Fruit fly (Drosophila melanogaster): ENCODE measurements around the gene CG42729.

Gene CG42729

DNA sequence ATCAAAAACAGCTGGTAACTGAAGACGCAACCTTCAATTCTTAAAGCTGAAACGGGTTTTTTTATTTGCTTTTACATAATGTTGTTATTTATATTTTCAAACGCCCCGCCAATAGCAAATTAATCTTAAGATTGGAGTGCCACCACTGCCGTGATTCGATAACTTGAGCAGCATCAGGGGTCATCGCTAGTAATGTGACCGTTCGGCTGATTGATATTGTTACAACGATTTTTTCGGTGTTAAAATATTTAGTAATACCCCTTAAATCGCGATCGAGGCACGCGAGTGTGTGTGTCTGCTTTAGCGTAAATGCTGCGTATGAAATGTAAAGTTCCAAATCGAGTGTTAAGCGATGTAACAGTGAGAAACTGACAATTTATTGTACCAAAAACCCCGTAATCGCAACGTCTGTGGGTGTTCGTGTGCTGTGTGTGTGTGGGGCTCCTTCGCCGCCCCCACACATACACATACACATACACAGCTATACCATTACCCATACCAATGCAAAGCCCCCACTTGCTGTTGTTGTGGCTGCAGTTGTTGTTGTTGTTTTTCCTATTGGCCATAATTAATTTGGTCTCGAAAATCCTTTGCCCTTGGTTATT lies 38.6 kb upstream of the CG42729 start, which contains the start of gene dop (continued):
- TF ChIP-seq pzg (GFP tag; optimal IDR thresholded peaks at IDR 0.05) (peak; percentile 80), ash1 (GFP tag; optimal IDR thresholded peaks at IDR 0.05) (no peak), CG2202 (tag; optimal IDR thresholded peaks at IDR 0.05) (no peak), ranshi (GFP tag; IDR thresholded peaks at IDR 0.05) (no peak), Deaf1 (tag; optimal IDR thresholded peaks at IDR 0.05) (no peak), D (optimal IDR thresholded peaks at IDR 0.05) (no peak), D (GFP tag; optimal IDR thresholded peaks at IDR 0.05) (no peak), CG6254 (GFP tag; optimal IDR thresholded peaks at IDR 0.05) (no peak), CG17186 (GFP tag; optimal IDR thresholded peaks at IDR 0.05) (peak; percentile 20), Max (GFP tag; optimal IDR thresholded peaks at IDR 0.05) (no peak), CG16863 (GFP tag; optimal IDR thresholded peaks at IDR 0.05) (no peak), Hand (GFP tag; optimal IDR thresholded peaks at IDR 0.05) (no peak), dm (GFP tag; optimal IDR thresholded peaks at IDR 0.05) (no peak), ssp (GFP tag; IDR thresholded peaks at IDR 0.05) (no peak), CG2678 (tag; optimal IDR thresholded peaks at IDR 0.05) (no peak), ind (GFP tag; optimal IDR thresholded peaks at IDR 0.05) (peak; percentile 12), ems (GFP tag; optimal IDR thresholded peaks at IDR 0.05) (no peak), Taf1 (GFP tag; IDR thresholded peaks at IDR 0.05) (no peak), disco-r (GFP tag; optimal IDR thresholded peaks at IDR 0.05) (no peak), chn (GFP tag; optimal IDR thresholded peaks at IDR 0.05) (peak; percentile 14), otp (GFP tag; IDR thresholded peaks at IDR 0.05) (no peak), pnt (GFP tag; optimal IDR thresholded peaks at IDR 0.05) (peak; percentile 29), CoRest (tag; optimal IDR thresholded peaks at IDR 0.05) (peak; percentile 33), Dll (GFP tag; IDR thresholded peaks at IDR 0.05; ENCODE audit: partially characterized antibody) (peak; percentile 72), CG32767 (GFP tag; IDR thresholded peaks at IDR 0.05) (no peak), Usf (GFP tag; optimal IDR thresholded peaks at IDR 0.05) (no peak), z (GFP tag; IDR thresholded peaks at IDR 0.05) (no peak), CG2199 (GFP tag; IDR thresholded peaks at IDR 0.05) (no peak), CG11696 (GFP tag; IDR thresholded peaks at IDR 0.05) (no peak), CG3163 (GFP tag; optimal IDR thresholded peaks at IDR 0.05) (no peak), Dfd (GFP tag; optimal IDR thresholded peaks at IDR 0.05) (no peak), usp (GFP tag; optimal IDR thresholded peaks at IDR 0.05) (no peak), Opbp (GFP tag; IDR thresholded peaks at IDR 0.05; ENCODE audit: partially characterized antibody) (peak; percentile 50; the same call in 1 of the 3 replicates), MBD-R2 (GFP tag; IDR thresholded peaks at IDR 0.05) (peak; percentile 24; the same call in 1 of the 2 replicates), ab (GFP tag; optimal IDR thresholded peaks at IDR 0.05) (no peak), gcm2 (GFP tag; optimal IDR thresholded peaks at IDR 0.05) (no peak), NK7.1 (GFP tag; optimal IDR thresholded peaks at IDR 0.05) (no peak), luna (GFP tag; optimal IDR thresholded peaks at IDR 0.05) (no peak), Dip2 (GFP tag; IDR thresholded peaks at IDR 0.05) (no peak), hb (GFP tag; IDR thresholded peaks at IDR 0.05; ENCODE audit: partially characterized antibody) (no peak), Ptx1 (GFP tag; IDR thresholded peaks at IDR 0.05) (no peak), bowl (GFP tag; IDR thresholded peaks at IDR 0.05) (no peak), gsb (GFP tag; IDR thresholded peaks at IDR 0.05) (no peak), peb (GFP tag; IDR thresholded peaks at IDR 0.05) (no peak), CG13296 (GFP tag; optimal IDR thresholded peaks at IDR 0.05) (no peak), CG6272 (GFP tag; IDR thresholded peaks at IDR 0.05) (no peak), CG31365 (tag; optimal IDR thresholded peaks at IDR 0.05) (no peak), CG8478 (optimal IDR thresholded peaks at IDR 0.05) (peak; percentile 90), CG17802 (tag; optimal IDR thresholded peaks at IDR 0.05) (no peak), CkIIα-i1 (GFP tag; IDR thresholded peaks at IDR 0.05) (no peak), Antp (GFP tag; optimal IDR thresholded peaks at IDR 0.05) (peak; percentile 29), CG5180 (GFP tag; optimal IDR thresholded peaks at IDR 0.05) (no peak), CG32532 (GFP tag; IDR thresholded peaks at IDR 0.05) (peak; percentile 49; the same call in 1 of the 2 replicates)

Measured in whole organism, embryonic.